Fruit fly (Drosophila melanogaster) whole organism, prepupa: ENCODE measurements around the gene CG9813.

ENCODE experiments used
- Blimp-1 ChIP-seq: fragments of 200-800 bp; sonication (Bioruptor generic); optimal IDR thresholded peaks from 3 replicates; lab custom pipeline; 2017; ENCODE audit warnings: missing biosample characterization, missing genetic modification characterization, mild to moderate bottlenecking, moderate library complexity, missing genetic modification reagents
- CG10669 ChIP-seq: fragments of 200-800 bp; sonication (Bioruptor generic); optimal IDR thresholded peaks from 3 replicates; lab custom pipeline; 2018; ENCODE audit warnings: missing biosample characterization, mild to moderate bottlenecking, missing genetic modification characterization, moderate library complexity
- CG11762 ChIP-seq: fragments of 200-800 bp; sonication (Bioruptor generic); optimal IDR thresholded peaks from 3 replicates; lab custom pipeline; 2016; ENCODE audit warnings: missing biosample characterization, missing genetic modification characterization; ENCODE audit not compliant: insufficient read depth
- CG11902 ChIP-seq: fragments of 200-800 bp; sonication (Bioruptor generic); optimal IDR thresholded peaks from 3 replicates; lab custom pipeline; 2016; ENCODE audit warnings: missing biosample characterization, missing genetic modification characterization
- CG15336 ChIP-seq: fragments of 200-800 bp; sonication (Bioruptor generic); IDR thresholded peaks from 2 replicates; pipeline ENCODE4 v1.3.6; 2022; ENCODE audit warnings: missing biosample characterization, missing genetic modification characterization
- CG3032 ChIP-seq: fragments of 200-800 bp; optimal IDR thresholded peaks from 2 replicates; lab custom pipeline; 2019; ENCODE audit warnings: missing biosample characterization, mild to moderate bottlenecking, missing genetic modification characterization, moderate library complexity
- CG32006 ChIP-seq: fragments of 200-800 bp; sonication (Bioruptor generic); optimal IDR thresholded peaks from 3 replicates; lab custom pipeline; 2017; ENCODE audit warnings: missing biosample characterization, mild to moderate bottlenecking, missing genetic modification characterization
- CG3919 ChIP-seq: fragments of 200-800 bp; sonication (Bioruptor generic); optimal IDR thresholded peaks from 3 replicates; lab custom pipeline; 2016; ENCODE audit warnings: missing biosample characterization, missing genetic modification characterization
- CG6276 ChIP-seq: fragments of 200-800 bp; sonication (Bioruptor generic); optimal IDR thresholded peaks from 2 replicates; lab custom pipeline; 2017; ENCODE audit warnings: missing biosample characterization, mild to moderate bottlenecking, missing genetic modification characterization
- CG6808 ChIP-seq: fragments of 200-800 bp; sonication (Bioruptor generic); optimal IDR thresholded peaks from 3 replicates; lab custom pipeline; 2017; ENCODE audit warnings: missing biosample characterization, missing genetic modification characterization, mild to moderate bottlenecking, moderate library complexity, missing genetic modification reagents
- CG6854 ChIP-seq: fragments of 200-800 bp; sonication (Bioruptor generic); optimal IDR thresholded peaks from 2 replicates; lab custom pipeline; 2017; ENCODE audit warnings: missing biosample characterization, mild to moderate bottlenecking, missing genetic modification characterization
- CG8119 ChIP-seq: fragments of 200-800 bp; sonication (Bioruptor generic); IDR thresholded peaks from 3 replicates; pipeline ENCODE4 v1.3.6; 2022; ENCODE audit warnings: missing biosample characterization, missing genetic modification characterization
- CG8319 ChIP-seq: fragments of 200-800 bp; sonication (Bioruptor generic); optimal IDR thresholded peaks from 3 replicates; lab custom pipeline; 2016; ENCODE audit warnings: missing biosample characterization, missing genetic modification characterization
- CG8632 ChIP-seq: fragments of 200-800 bp; sonication (Bioruptor generic); optimal IDR thresholded peaks from 3 replicates; lab custom pipeline; 2016; ENCODE audit warnings: missing biosample characterization, missing genetic modification characterization
- CG9139 ChIP-seq: fragments of 200-800 bp; sonication (Bioruptor generic); optimal IDR thresholded peaks from 3 replicates; lab custom pipeline; 2017; ENCODE audit warnings: missing biosample characterization, mild to moderate bottlenecking, missing genetic modification characterization
- Eip75B ChIP-seq: fragments of 200-800 bp; sonication (Bioruptor generic); optimal IDR thresholded peaks from 3 replicates; lab custom pipeline; 2016; ENCODE audit warnings: missing biosample characterization, missing genetic modification characterization
- Eip78C ChIP-seq: fragments of 200-800 bp; sonication (Bioruptor generic); peaks from one replicate; lab custom pipeline; 2016; ENCODE audit warnings: missing biosample characterization, missing genetic modification characterization
- Eip93F ChIP-seq: fragments of 200-800 bp; sonication (Bioruptor generic); optimal IDR thresholded peaks from 2 replicates; lab custom pipeline; 2016; ENCODE audit warnings: missing biosample characterization, mild to moderate bottlenecking, missing genetic modification characterization
- Ets21C ChIP-seq: fragments of 200-800 bp; sonication (Bioruptor generic); optimal IDR thresholded peaks from 3 replicates; lab custom pipeline; 2016; ENCODE audit warnings: missing biosample characterization, missing genetic modification characterization
- Gug ChIP-seq: fragments of 200-800 bp; sonication (Bioruptor generic); IDR thresholded peaks from 2 replicates; pipeline ENCODE4 v1.3.6; 2022; ENCODE audit warnings: missing biosample characterization, missing genetic modification characterization
- Hr39 ChIP-seq: fragments of 200-800 bp; sonication (Bioruptor generic); optimal IDR thresholded peaks from 2 replicates; lab custom pipeline; 2016; ENCODE audit warnings: missing biosample characterization, missing genetic modification characterization
- Hr4 ChIP-seq: fragments of 200-800 bp; sonication (Bioruptor generic); optimal IDR thresholded peaks from 3 replicates; lab custom pipeline; 2016; ENCODE audit warnings: missing biosample characterization, missing genetic modification characterization
- Met ChIP-seq: fragments of 200-800 bp; sonication (Bioruptor generic); optimal IDR thresholded peaks from 3 replicates; lab custom pipeline; 2016; ENCODE audit warnings: missing biosample characterization, missing genetic modification characterization
- OdsH ChIP-seq: fragments of 200-800 bp; sonication (Bioruptor generic); optimal IDR thresholded peaks from 3 replicates; lab custom pipeline; 2016; ENCODE audit warnings: missing biosample characterization, missing genetic modification characterization
- Smox ChIP-seq: fragments of 200-800 bp; sonication (Bioruptor generic); optimal IDR thresholded peaks from 3 replicates; lab custom pipeline; 2016; ENCODE audit warnings: missing biosample characterization, missing genetic modification characterization
- Sox14 ChIP-seq: fragments of 200-800 bp; sonication (Bioruptor generic); optimal IDR thresholded peaks from 3 replicates; lab custom pipeline; 2016; ENCODE audit warnings: missing biosample characterization, missing genetic modification characterization
- Sox15 ChIP-seq: fragments of 200-800 bp; sonication (Bioruptor generic); optimal IDR thresholded peaks from 3 replicates; lab custom pipeline; 2016; ENCODE audit warnings: missing biosample characterization, missing genetic modification characterization
- acj6 ChIP-seq: fragments of 200-800 bp; sonication (Bioruptor generic); optimal IDR thresholded peaks from 3 replicates; lab custom pipeline; 2016; ENCODE audit warnings: missing biosample characterization, missing genetic modification characterization
- dac ChIP-seq: fragments of 200-800 bp; sonication (Bioruptor generic); optimal IDR thresholded peaks from 2 replicates; lab custom pipeline; 2017; ENCODE audit warnings: missing biosample characterization, mild to moderate bottlenecking, missing genetic modification characterization
- dsx ChIP-seq: fragments of 200-800 bp; optimal IDR thresholded peaks from 3 replicates; lab custom pipeline; 2019; ENCODE audit warnings: missing biosample characterization, mild to moderate bottlenecking, missing genetic modification characterization, moderate library complexity; ENCODE audit not compliant: poor library complexity, severe bottlenecking
- esn ChIP-seq: fragments of 200-800 bp; sonication (Bioruptor generic); optimal IDR thresholded peaks from 2 replicates; lab custom pipeline; 2016; ENCODE audit warnings: missing biosample characterization, mild to moderate bottlenecking, missing genetic modification characterization, moderate library complexity
- lz ChIP-seq: fragments of 200-800 bp; sonication (Bioruptor generic); optimal IDR thresholded peaks from 3 replicates; lab custom pipeline; 2016; ENCODE audit warnings: missing biosample characterization, missing genetic modification characterization
- ss ChIP-seq, 2 experiments: fragments of 200-800 bp; sonication (Bioruptor generic); optimal IDR thresholded peaks; 2 replicates in 1 of 2; 3 replicates in 1 of 2; lab custom pipeline; 2017 to 2018; ENCODE audit warnings: mild to moderate bottlenecking in 2 of 2, missing biosample characterization in 2 of 2, missing genetic modification characterization in 2 of 2, moderate library complexity in 1 of 2

Gene CG9813

dm6 chr3R:13425470-13426033, 46.0 kb upstream of the CG9813 start, which contains the start of gene Act87E (continued):
- TF ChIP-seq Sox14 (GFP tag; lab: Kevin White, UChicago) (no peak), ss (GFP tag; optimal IDR thresholded peaks at IDR 0.05; lab: Kevin White, UChicago) (no peak), lz (GFP tag; lab: Kevin White, UChicago) (no peak), Ets21C (GFP tag; lab: Kevin White, UChicago) (no peak), esn (GFP tag; lab: Kevin White, UChicago) (no peak), CG32006 (GFP tag; lab: Kevin White, UChicago) (peak; percentile 67), Eip75B (no peak), OdsH (GFP tag; lab: Kevin White, UChicago) (peak; percentile 26), Blimp-1 (no peak), Smox (no peak), CG8119 (GFP tag; lab: Robert Waterston, UW) (peak; percentile 64), Gug (GFP tag; lab: Robert Waterston, UW) (no peak), dac (no peak), CG11902 (GFP tag; lab: Kevin White, UChicago) (no peak), CG8319 (no peak), Hr4 (no peak), CG3032 (tag; lab: Kevin White, UChicago) (peak; percentile 49), acj6 (GFP tag; lab: Kevin White, UChicago) (peak; percentile 13), CG8632 (GFP tag; lab: Kevin White, UChicago) (peak; percentile 21), CG11762 (no peak)

dm6 chr3R:13422178-13422577, 42.6 kb upstream of the CG9813 start:
- TF ChIP-seq CG15336 (GFP tag; lab: Robert Waterston, UW) = no peak
- TF ChIP-seq CG32006 (GFP tag; lab: Kevin White, UChicago) = no peak
- TF ChIP-seq CG9139 (GFP tag; lab: Kevin White, UChicago) = no peak
- no peak for TF ChIP-seq CG8632 (GFP tag; lab: Kevin White, UChicago)
- no peak for TF ChIP-seq Blimp-1
- no peak for TF ChIP-seq CG6854 (GFP tag; lab: Kevin White, UChicago)
- no peak for TF ChIP-seq Sox15
- TF ChIP-seq dsx (GFP tag; lab: Kevin White, UChicago) = no peak
- TF ChIP-seq CG8119 (GFP tag; lab: Robert Waterston, UW) = no peak
- TF ChIP-seq Hr4 = no peak
- no peak for TF ChIP-seq CG6808 (GFP tag; lab: Kevin White, UChicago)
- TF ChIP-seq CG10669 (GFP tag; lab: Kevin White, UChicago) = no peak

- no peak for TF ChIP-seq Met (GFP tag; lab: Kevin White, UChicago)
- TF ChIP-seq Eip93F (GFP tag; lab: Kevin White, UChicago) = no peak
- TF ChIP-seq lz (GFP tag; lab: Kevin White, UChicago) = no peak
These were observed 40.4 kb upstream of the CG9813 start, which contains the start of gene Ir87a for dm6 chr3R:13419979-13420378. Ir87a (plus strand) TSS chr3R:13420279.

- TF ChIP-seq Eip78C (GFP tag; lab: Kevin White, UChicago) (peak; percentile 34), CG8119 (GFP tag; lab: Robert Waterston, UW) (peak; percentile 52; the same call in 2 of the 3 replicates), CG3919 (GFP tag; lab: Kevin White, UChicago) (no peak), CG6276 (GFP tag; lab: Kevin White, UChicago) (peak; percentile 10), CG8319 (no peak), Hr39 (GFP tag; lab: Kevin White, UChicago) (no peak), CG11762 (no peak), CG15336 (GFP tag; lab: Robert Waterston, UW) (peak; percentile 57), CG32006 (GFP tag; lab: Kevin White, UChicago) (peak; percentile 59)
These were observed 37.6 kb upstream of the CG9813 start for dm6 chr3R:13417067-13417595.
